Fruit fly (Drosophila melanogaster) whole organism, pupa: ENCODE data around the gene CG14223.
A peak's percentile ranks its signal among the peaks of the same experiment; 100 is the strongest.

Experiments used
- CG10348 ChIP-seq: fragments of 200-800 bp; sonication (Bioruptor generic); IDR thresholded peaks from 2 replicates; pipeline ENCODE4 v1.3.6; 2022; ENCODE audit warnings: missing biosample characterization, missing genetic modification characterization
- CG12605 ChIP-seq: fragments of 200-800 bp; sonication (Bioruptor generic); IDR thresholded peaks from 2 replicates; pipeline ENCODE4 v1.3.6; 2022; ENCODE audit warnings: missing biosample characterization, missing genetic modification characterization
- CG13204 ChIP-seq: fragments of 200-800 bp; sonication (Bioruptor generic); optimal IDR thresholded peaks from 2 replicates; lab custom pipeline; 2018; ENCODE audit warnings: missing biosample characterization, mild to moderate bottlenecking, missing genetic modification characterization, moderate library complexity
- CG14655 ChIP-seq: fragments of 200-800 bp; sonication (Bioruptor generic); optimal IDR thresholded peaks from 3 replicates; lab custom pipeline; 2017; ENCODE audit warnings: mild to moderate bottlenecking, missing biosample characterization, missing genetic modification reagents, missing genetic modification characterization
- CG15710 ChIP-seq: fragments of 200-800 bp; sonication (Bioruptor generic); optimal IDR thresholded peaks from 2 replicates; lab custom pipeline; 2018; ENCODE audit warnings: missing biosample characterization, mild to moderate bottlenecking, missing genetic modification characterization, moderate library complexity
- CG17806 ChIP-seq: fragments of 200-800 bp; sonication (Bioruptor generic); optimal IDR thresholded peaks from 2 replicates; lab custom pipeline; 2018; ENCODE audit warnings: missing biosample characterization, mild to moderate bottlenecking, missing genetic modification characterization, moderate library complexity
- CG32121 ChIP-seq: fragments of 200-800 bp; sonication (Bioruptor generic); IDR thresholded peaks from 2 replicates; pipeline ENCODE4 v1.3.6; 2022; ENCODE audit warnings: missing biosample characterization, missing genetic modification characterization
- CG34367 ChIP-seq: fragments of 200-800 bp; sonication (Bioruptor generic); optimal IDR thresholded peaks from 2 replicates; lab custom pipeline; 2018; ENCODE audit warnings: missing biosample characterization, mild to moderate bottlenecking, missing genetic modification characterization
- CG4496 ChIP-seq: fragments of 200-800 bp; sonication (Bioruptor generic); IDR thresholded peaks from 3 replicates; pipeline ENCODE4 v1.3.6; 2022; ENCODE audit warnings: missing biosample characterization, missing genetic modification characterization
- CG8159 ChIP-seq: fragments of 200-800 bp; sonication (Bioruptor generic); optimal IDR thresholded peaks from 3 replicates; lab custom pipeline; 2018; ENCODE audit warnings: missing biosample characterization, mild to moderate bottlenecking, missing genetic modification characterization, moderate library complexity
- CG8301 ChIP-seq: fragments of 200-800 bp; sonication (Bioruptor generic); optimal IDR thresholded peaks from 2 replicates; lab custom pipeline; 2018; ENCODE audit warnings: missing biosample characterization, mild to moderate bottlenecking, missing genetic modification characterization
- CG9948 ChIP-seq: fragments of 200-800 bp; sonication (Bioruptor generic); optimal IDR thresholded peaks from 2 replicates; lab custom pipeline; 2018; ENCODE audit warnings: missing biosample characterization, mild to moderate bottlenecking, missing genetic modification characterization, moderate library complexity
- D1 ChIP-seq: fragments of 200-800 bp; sonication (Bioruptor generic); optimal IDR thresholded peaks from 2 replicates; lab custom pipeline; 2018; ENCODE audit warnings: missing biosample characterization, mild to moderate bottlenecking, missing genetic modification characterization, moderate library complexity
- EcR ChIP-seq: fragments of 200-800 bp; sonication (Bioruptor generic); optimal IDR thresholded peaks from 3 replicates; lab custom pipeline; 2019; ENCODE audit warnings: missing biosample characterization, missing genetic modification characterization, mild to moderate bottlenecking, moderate library complexity, missing genetic modification reagents
- Ets98B ChIP-seq: fragments of 200-800 bp; sonication (Bioruptor generic); IDR thresholded peaks from 2 replicates; pipeline ENCODE4 v1.3.6; 2022; ENCODE audit warnings: missing biosample characterization, missing genetic modification characterization
- Pif1A ChIP-seq: fragments of 200-800 bp; sonication (Bioruptor generic); optimal IDR thresholded peaks from 3 replicates; lab custom pipeline; 2016; ENCODE audit warnings: missing biosample characterization, missing genetic modification characterization
- Pif1B ChIP-seq: fragments of 200-800 bp; sonication (Bioruptor generic); optimal IDR thresholded peaks from 3 replicates; lab custom pipeline; 2016; ENCODE audit warnings: missing biosample characterization, missing genetic modification characterization
- Snoo ChIP-seq: fragments of 200-800 bp; sonication (Bioruptor generic); optimal IDR thresholded peaks from 3 replicates; lab custom pipeline; 2017; ENCODE audit warnings: missing biosample characterization, mild to moderate bottlenecking, missing genetic modification characterization, inconsistent platforms
- fd96Ca ChIP-seq: fragments of 200-800 bp; sonication (Bioruptor generic); IDR thresholded peaks from 3 replicates; pipeline ENCODE4 v1.3.6; 2022; ENCODE audit warnings: missing biosample characterization, missing genetic modification characterization
- gl ChIP-seq: fragments of 200-800 bp; sonication (Bioruptor generic); optimal IDR thresholded peaks from 2 replicates; lab custom pipeline; 2018; ENCODE audit warnings: missing biosample characterization, mild to moderate bottlenecking, missing genetic modification characterization
- rn ChIP-seq: fragments of 200-800 bp; sonication (Bioruptor generic); IDR thresholded peaks from 2 replicates; pipeline ENCODE4 v1.3.6; 2022; ENCODE audit warnings: missing biosample characterization, missing genetic modification characterization

Gene CG14223

dm6 chrX:19665684-19666141 is 1.9 kb upstream of the CG14223 start:
- TF ChIP-seq CG32121 (peak; percentile 48; the same call in 1 of the 2 replicates), Ets98B (peak; percentile 61; the same call in 1 of the 2 replicates), CG14655 (GFP tag; lab: Kevin White, UChicago) (peak; percentile 36), CG15710 (tag; lab: Kevin White, UChicago) (peak; percentile 15), CG8301 (tag; lab: Kevin White, UChicago) (peak; percentile 11), CG8159 (peak; percentile 32), fd96Ca (peak; percentile 74), CG17806 (tag; lab: Kevin White, UChicago) (no peak), rn (GFP tag; lab: Robert Waterston, UW) (0 out of 2 replicates have a peak, but pooled peaks have one; percentile 27), CG34367 (tag; lab: Kevin White, UChicago) (no peak), D1 (tag; lab: Kevin White, UChicago) (no peak), Pif1B (GFP tag; lab: Kevin White, UChicago) (peak; percentile 6), EcR (GFP tag; lab: Kevin White, UChicago) (peak; percentile 46), CG12605 (GFP tag; lab: Robert Waterston, UW) (peak; percentile 50), Snoo (peak; percentile 43), CG9948 (tag; lab: Kevin White, UChicago) (no peak), CG10348 (no peak), CG13204 (GFP tag; lab: Kevin White, UChicago) (peak; percentile 77), gl (tag; lab: Kevin White, UChicago) (no peak), CG4496 (GFP tag; lab: Robert Waterston, UW) (peak; percentile 72), Pif1A (GFP tag; lab: Kevin White, UChicago) (no peak)
- TF ChIP-seq, all 21 proteins: peak for 14

- TF ChIP-seq CG32121, result no peak
- TF ChIP-seq CG34367 (tag; lab: Kevin White, UChicago), result peak; percentile 22
- TF ChIP-seq CG8159, result peak; percentile 72
- peak; percentile 54 for TF ChIP-seq CG15710 (tag; lab: Kevin White, UChicago)
- peak; percentile 53 for TF ChIP-seq Snoo
- peak; percentile 25 for TF ChIP-seq CG13204 (GFP tag; lab: Kevin White, UChicago)
- TF ChIP-seq EcR (GFP tag; lab: Kevin White, UChicago), result peak; percentile 72
- TF ChIP-seq Ets98B, result no peak
- TF ChIP-seq rn (GFP tag; lab: Robert Waterston, UW), result no peak
- no peak for TF ChIP-seq fd96Ca
- peak; percentile 51 for TF ChIP-seq Pif1B (GFP tag; lab: Kevin White, UChicago)
- TF ChIP-seq CG8301 (tag; lab: Kevin White, UChicago), result peak; percentile 52
- TF ChIP-seq CG17806 (tag; lab: Kevin White, UChicago), result peak; percentile 15
- no peak for TF ChIP-seq CG12605 (GFP tag; lab: Robert Waterston, UW)
- TF ChIP-seq CG4496 (GFP tag; lab: Robert Waterston, UW), result no peak
- TF ChIP-seq gl (tag; lab: Kevin White, UChicago), result no peak
- TF ChIP-seq CG14655 (GFP tag; lab: Kevin White, UChicago), result no peak
- TF ChIP-seq CG10348, result no peak
- TF ChIP-seq D1 (tag; lab: Kevin White, UChicago), result no peak
- TF ChIP-seq Pif1A (GFP tag; lab: Kevin White, UChicago), result peak; percentile 16
- TF ChIP-seq CG9948 (tag; lab: Kevin White, UChicago), result peak; percentile 48
These were observed 444 bp downstream of the CG14223 start for dm6 chrX:19663196-19663858.

- TF ChIP-seq CG13204 (GFP tag; lab: Kevin White, UChicago) (peak; percentile 27), Snoo (no peak), gl (tag; lab: Kevin White, UChicago) (no peak), Pif1A (GFP tag; lab: Kevin White, UChicago) (no peak), CG32121 (peak; percentile 48; the same call in 1 of the 2 replicates), Ets98B (peak; percentile 42; the same call in 1 of the 2 replicates), fd96Ca (peak; percentile 45; the same call in 1 of the 3 replicates), EcR (GFP tag; lab: Kevin White, UChicago) (peak; percentile 41), CG4496 (GFP tag; lab: Robert Waterston, UW) (peak; percentile 61)
These were observed 1.1 kb downstream of the CG14223 start for dm6 chrX:19662583-19663195.

dm6 chrX:19651757-19652419 is 11.9 kb downstream of the CG14223 start, which contains the start of the genes Ranbp21 and Elys:
Gene Ranbp21, minus strand, starts transcription at chrX:19652269.
Gene Elys, plus strand, starts transcription at chrX:19652305.
- TF ChIP-seq gl (tag; lab: Kevin White, UChicago) (no peak), fd96Ca (peak; percentile 57; the same call in 2 of the 3 replicates), CG14655 (GFP tag; lab: Kevin White, UChicago) (no peak), CG34367 (tag; lab: Kevin White, UChicago) (no peak), CG10348 (no peak), CG8301 (tag; lab: Kevin White, UChicago) (no peak), CG9948 (tag; lab: Kevin White, UChicago) (no peak), CG15710 (tag; lab: Kevin White, UChicago) (peak; percentile 39), Pif1B (GFP tag; lab: Kevin White, UChicago) (no peak), CG17806 (tag; lab: Kevin White, UChicago) (no peak), CG13204 (GFP tag; lab: Kevin White, UChicago) (no peak), D1 (tag; lab: Kevin White, UChicago) (no peak), Pif1A (GFP tag; lab: Kevin White, UChicago) (no peak), CG8159 (no peak), EcR (GFP tag; lab: Kevin White, UChicago) (no peak), CG32121 (no peak), Ets98B (no peak), rn (GFP tag; lab: Robert Waterston, UW) (no peak), CG4496 (GFP tag; lab: Robert Waterston, UW) (peak; percentile 67), Snoo (no peak), CG12605 (GFP tag; lab: Robert Waterston, UW) (no peak)
